Worm (Caenorhabditis elegans): ENCODE results near the gene twk-13.

The twk-13 gene

ce11 chrV:12314413-12314812 lies 23.4 kb downstream of the twk-13 start:
- TF ChIP-seq W03F9.2 (tag; optimal IDR thresholded peaks at IDR 0.05) (no peak), him-1 (tag; optimal IDR thresholded peaks at IDR 0.05) (peak; percentile 18), dao-5 (tag; optimal IDR thresholded peaks at IDR 0.05) (no peak)

ce11 chrV:12310256-12310655 lies 27.5 kb downstream of the twk-13 start, which contains the start of gene hpo-30:
Gene hpo-30 (minus strand): TSS chrV:12310356.
- TF ChIP-seq him-1 (tag; optimal IDR thresholded peaks at IDR 0.05) = no peak
- no peak for TF ChIP-seq W03F9.2 (tag; optimal IDR thresholded peaks at IDR 0.05)
- no peak for TF ChIP-seq dao-5 (tag; optimal IDR thresholded peaks at IDR 0.05)

- TF ChIP-seq W03F9.2 (tag; optimal IDR thresholded peaks at IDR 0.05) (no peak), him-1 (tag; optimal IDR thresholded peaks at IDR 0.05) (no peak), dao-5 (tag; optimal IDR thresholded peaks at IDR 0.05) (no peak)
Measured at ce11 chrV:12307011-12307540, 30.7 kb downstream of the twk-13 start, which contains the start of gene srg-45. Gene srg-45 (plus strand): TSS chrV:12307490.

ce11 chrV:12305677-12306076 lies 32.1 kb downstream of the twk-13 start:
- TF ChIP-seq dao-5 (tag; optimal IDR thresholded peaks at IDR 0.05) (no peak), him-1 (tag; optimal IDR thresholded peaks at IDR 0.05) (no peak), W03F9.2 (tag; optimal IDR thresholded peaks at IDR 0.05) (no peak)

- peak; percentile 59 for TF ChIP-seq W03F9.2 (tag; optimal IDR thresholded peaks at IDR 0.05)
- TF ChIP-seq him-1 (tag; optimal IDR thresholded peaks at IDR 0.05) = peak; percentile 97
- TF ChIP-seq dao-5 (tag; optimal IDR thresholded peaks at IDR 0.05) = peak; percentile 97
Measured at ce11 chrV:12303453-12304077, 34.2 kb downstream of the twk-13 start.

ce11 chrV:12301985-12302591 lies 35.7 kb downstream of the twk-13 start, which contains the start of the genes frm-7 and F55C5.17:
Gene frm-7 (plus strand): TSS chrV:12302484.
Gene F55C5.17 (plus strand): TSS chrV:12302541.
- TF ChIP-seq dao-5 (tag; optimal IDR thresholded peaks at IDR 0.05) (no peak), W03F9.2 (tag; optimal IDR thresholded peaks at IDR 0.05) (no peak), him-1 (tag; optimal IDR thresholded peaks at IDR 0.05) (no peak)

ce11 chrV:12300780-12301460 lies 36.9 kb downstream of the twk-13 start:
- TF ChIP-seq him-1 (tag; optimal IDR thresholded peaks at IDR 0.05) = no peak
- no peak for TF ChIP-seq dao-5 (tag; optimal IDR thresholded peaks at IDR 0.05)
- no peak for TF ChIP-seq W03F9.2 (tag; optimal IDR thresholded peaks at IDR 0.05)

- TF ChIP-seq him-1 (tag; optimal IDR thresholded peaks at IDR 0.05) (no peak), dao-5 (tag; optimal IDR thresholded peaks at IDR 0.05) (no peak)
Measured at ce11 chrV:12300166-12300565, 37.6 kb downstream of the twk-13 start.

ce11 chrV:12299244-12299766 lies 38.5 kb downstream of the twk-13 start:
- TF ChIP-seq dao-5 (tag; optimal IDR thresholded peaks at IDR 0.05) (no peak), W03F9.2 (tag; optimal IDR thresholded peaks at IDR 0.05) (no peak), him-1 (tag; optimal IDR thresholded peaks at IDR 0.05) (no peak)

ce11 chrV:12298184-12298583 lies 39.6 kb downstream of the twk-13 start:
- TF ChIP-seq dao-5 (tag; optimal IDR thresholded peaks at IDR 0.05) (no peak), W03F9.2 (tag; optimal IDR thresholded peaks at IDR 0.05) (no peak), him-1 (tag; optimal IDR thresholded peaks at IDR 0.05) (no peak)

ce11 chrV:12296794-12297193 lies 41.0 kb downstream of the twk-13 start:
- TF ChIP-seq W03F9.2 (tag; optimal IDR thresholded peaks at IDR 0.05) (no peak), dao-5 (tag; optimal IDR thresholded peaks at IDR 0.05) (no peak), him-1 (tag; optimal IDR thresholded peaks at IDR 0.05) (no peak)

ce11 chrV:12296122-12296521 lies 41.7 kb downstream of the twk-13 start:
- TF ChIP-seq him-1 (tag; optimal IDR thresholded peaks at IDR 0.05) (no peak), W03F9.2 (tag; optimal IDR thresholded peaks at IDR 0.05) (no peak), dao-5 (tag; optimal IDR thresholded peaks at IDR 0.05) (no peak)

- TF ChIP-seq W03F9.2 (tag; optimal IDR thresholded peaks at IDR 0.05) = no peak
- TF ChIP-seq dao-5 (tag; optimal IDR thresholded peaks at IDR 0.05) = no peak
- no peak for TF ChIP-seq him-1 (tag; optimal IDR thresholded peaks at IDR 0.05)
Measured at ce11 chrV:12295520-12295919, 42.3 kb downstream of the twk-13 start.

ce11 chrV:12295015-12295414 lies 42.8 kb downstream of the twk-13 start:
- no peak for TF ChIP-seq him-1 (tag; optimal IDR thresholded peaks at IDR 0.05)
- no peak for TF ChIP-seq W03F9.2 (tag; optimal IDR thresholded peaks at IDR 0.05)
- no peak for TF ChIP-seq dao-5 (tag; optimal IDR thresholded peaks at IDR 0.05)

All from whole organism, L4/young adult.